Worm (Caenorhabditis elegans): ENCODE results near the gene F20D6.15.

DNA sequence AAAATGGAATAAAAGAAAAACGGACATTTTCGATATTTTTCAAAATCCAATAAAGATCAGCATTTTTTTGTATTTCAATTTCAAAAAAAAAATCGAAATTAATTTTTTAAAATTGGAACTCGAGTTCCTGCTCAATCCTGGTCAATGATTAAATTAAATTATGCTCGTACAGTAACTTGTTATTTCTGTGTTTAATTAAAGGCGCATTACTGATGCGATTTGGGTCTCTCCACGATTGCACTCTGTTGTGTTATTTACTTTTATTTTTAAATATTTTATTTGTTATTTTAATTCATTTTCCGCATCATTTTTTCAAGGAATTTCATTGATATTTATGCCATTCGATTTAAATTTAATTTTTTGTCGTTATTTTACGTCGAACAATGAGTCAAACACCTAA, 10.0 kb downstream of the F20D6.15 start:
- no peak for TF ChIP-seq snpc-4 (GFP tag; optimal IDR thresholded peaks at IDR 0.05)
- TF ChIP-seq snpc-4 (tag; optimal IDR thresholded peaks at IDR 0.05) = no peak
- TF ChIP-seq die-1 (tag; optimal IDR thresholded peaks at IDR 0.05) = no peak
- no peak for TF ChIP-seq lir-1 (GFP tag; conservative IDR thresholded peaks at IDR 0.05)
- TF ChIP-seq snpc-3.4 (tag; optimal IDR thresholded peaks at IDR 0.05) = no peak
- TF ChIP-seq ceh-40 (GFP tag; IDR thresholded peaks at IDR 0.05) = no peak
- no peak for TF ChIP-seq hlh-12 (tag; optimal IDR thresholded peaks at IDR 0.05)
- no peak for TF ChIP-seq somi-1 (GFP tag; optimal IDR thresholded peaks at IDR 0.05)
- no peak for TF ChIP-seq him-1 (tag; optimal IDR thresholded peaks at IDR 0.05)
- no peak for TF ChIP-seq ztf-22 (GFP tag; optimal IDR thresholded peaks at IDR 0.05)
- no peak for TF ChIP-seq lag-1 (GFP tag; IDR thresholded peaks at IDR 0.05)
- peak; percentile 83 for TF ChIP-seq lsl-1 (GFP tag; optimal IDR thresholded peaks at IDR 0.05)
- peak; percentile 43; the same call in 1 of the 2 replicates for TF ChIP-seq madf-8 (GFP tag; conservative IDR thresholded peaks at IDR 0.05)
- no peak for TF ChIP-seq B0035.1 (tag; optimal IDR thresholded peaks at IDR 0.05)
- TF ChIP-seq dpl-1 (GFP tag; optimal IDR thresholded peaks at IDR 0.05) = no peak
